Worm (Caenorhabditis elegans) whole organism, midembryonic: ENCODE data around the gene unc-30.

Experiments used
- flt-1 ChIP-seq: fragments of 200-800 bp; sonication (Bioruptor generic); IDR thresholded peaks from 2 replicates; pipeline ENCODE4 v1.3.6; 2022; ENCODE audit warnings: missing genetic modification characterization, missing compliant biosample characterization
- klf-2 ChIP-seq: fragments of 200-800 bp; sonication (Bioruptor generic); conservative IDR thresholded peaks from 2 replicates; pipeline ENCODE4 v1.3.6; 2022; ENCODE audit warnings: missing genetic modification reagents, missing genetic modification characterization, missing compliant biosample characterization
- med-1 ChIP-seq: sonication (generic microtip); optimal IDR thresholded peaks from 2 replicates; lab custom pipeline; 2017; ENCODE audit warnings: missing genetic modification characterization, mild to moderate bottlenecking, missing compliant biosample characterization, antibody characterized with exemption, missing genetic modification reagents; ENCODE audit not compliant: insufficient read depth
- ref-1 ChIP-seq: fragments of 200-800 bp; sonication (Bioruptor generic); conservative IDR thresholded peaks from 2 replicates; pipeline ENCODE4 v1.3.6; 2022; ENCODE audit warnings: missing genetic modification reagents, missing genetic modification characterization, missing compliant biosample characterization
- tab-1 ChIP-seq: fragments of 200-800 bp; sonication (Bioruptor generic); IDR thresholded peaks from 2 replicates; pipeline ENCODE4 v1.3.6; 2022; ENCODE audit warnings: missing genetic modification characterization, missing compliant biosample characterization

ce11 chrIV:13104900-13105299, 13.9 kb upstream of the unc-30 start, which contains the start of gene rde-11:
- no peak for TF ChIP-seq tab-1 (GFP tag; lab: Robert Waterston, UW)
- no peak for TF ChIP-seq flt-1
- no peak for TF ChIP-seq med-1 (GFP tag; lab: Kevin White, UChicago)
- no peak for TF ChIP-seq klf-2 (GFP tag; lab: Robert Waterston, UW)
- no peak for TF ChIP-seq ref-1 (GFP tag; lab: Robert Waterston, UW)
